Worm (Caenorhabditis elegans) whole organism, young adult: ENCODE results near the gene npl-4.1.

Experiments
- fkh-3 ChIP-seq: sonication (generic microtip); optimal IDR thresholded peaks from 2 replicates; lab custom pipeline; 2016; ENCODE audit warnings: mild to moderate bottlenecking, missing genetic modification characterization, missing compliant biosample characterization
- hlh-26 ChIP-seq: fragments of 200-800 bp; sonication (Bioruptor generic); conservative IDR thresholded peaks from 2 replicates; pipeline ENCODE4 v1.3.6; 2022; ENCODE audit warnings: missing genetic modification reagents, missing genetic modification characterization, missing compliant biosample characterization

DNA sequence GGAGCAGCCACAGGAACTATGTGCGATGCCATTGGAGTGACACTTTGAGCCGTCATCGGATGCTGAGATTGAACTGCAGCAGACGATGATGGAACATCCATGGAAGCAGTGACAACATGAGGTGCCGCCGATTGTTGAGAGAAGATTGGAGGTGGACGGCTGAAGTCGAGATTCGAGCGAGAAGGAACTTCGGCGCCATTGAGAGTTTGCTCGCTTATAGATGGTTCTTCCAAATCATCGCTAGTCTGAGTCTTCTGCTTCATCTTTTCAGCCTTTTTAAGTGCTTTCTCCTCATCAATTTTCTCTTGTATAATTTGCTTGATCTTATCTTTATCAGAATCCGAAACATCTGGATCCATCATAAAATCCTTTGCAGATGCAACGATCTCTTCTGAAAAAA, 11.0 kb downstream of the npl-4.1 start:
- TF ChIP-seq hlh-26 (GFP tag; lab: Robert Waterston, UW) (no peak), fkh-3 (no peak)
